Fruit fly (Drosophila melanogaster): ENCODE results near the gene CG43844.

Gene CG43844

dm6 chr3R:21864992-21865391, 24.3 kb upstream of the CG43844 start, which contains the start of gene lsn (continued):
- no peak for TF ChIP-seq CG15479 (GFP tag; optimal IDR thresholded peaks at IDR 0.05)
- no peak for TF ChIP-seq zfh1 (GFP tag; IDR thresholded peaks at IDR 0.05)
- TF ChIP-seq Pdp1 (GFP tag; optimal IDR thresholded peaks at IDR 0.05) = peak in 1 of 2 experiments; percentile 16
- TF ChIP-seq phol (tag; optimal IDR thresholded peaks at IDR 0.05) = no peak
- TF ChIP-seq slbo (GFP tag; IDR thresholded peaks at IDR 0.05) = no peak
- TF ChIP-seq chn (GFP tag; optimal IDR thresholded peaks at IDR 0.05) = no peak
- no peak for TF ChIP-seq CG31441 (GFP tag; IDR thresholded peaks at IDR 0.05)
- peak; percentile 9 for TF ChIP-seq CG3407 (GFP tag; optimal IDR thresholded peaks at IDR 0.05)
- TF ChIP-seq Ets97D (GFP tag; optimal IDR thresholded peaks at IDR 0.05) = no peak
- TF ChIP-seq Spps (tag; optimal IDR thresholded peaks at IDR 0.05) = no peak
- TF ChIP-seq CG32772 (GFP tag; IDR thresholded peaks at IDR 0.05) = no peak
- 0 out of 2 replicates have a peak, but pooled peaks have one; percentile 20 for TF ChIP-seq sna (GFP tag; IDR thresholded peaks at IDR 0.05; ENCODE audit: partially characterized antibody)
- TF ChIP-seq caup (GFP tag; optimal IDR thresholded peaks at IDR 0.05; ENCODE audit: severe bottlenecking) = peak; percentile 51
- no peak for TF ChIP-seq Doc3 (GFP tag; IDR thresholded peaks at IDR 0.05; ENCODE audit: partially characterized antibody)
- TF ChIP-seq Sox100B (GFP tag; optimal IDR thresholded peaks at IDR 0.05) = no peak
- no peak for TF ChIP-seq Poxn (GFP tag; IDR thresholded peaks at IDR 0.05)
- TF ChIP-seq Xrp1 (GFP tag; IDR thresholded peaks at IDR 0.05) = no peak
- no peak for TF ChIP-seq CG11695 (GFP tag; IDR thresholded peaks at IDR 0.05)
- no peak for TF ChIP-seq Neu2 (GFP tag; optimal IDR thresholded peaks at IDR 0.05; ENCODE audit: borderline replicate concordance)
- TF ChIP-seq sug (tag; optimal IDR thresholded peaks at IDR 0.05) = peak; percentile 30
- TF ChIP-seq CG11085 (GFP tag; IDR thresholded peaks at IDR 0.05) = no peak
- no peak for TF ChIP-seq CG9215 (GFP tag; IDR thresholded peaks at IDR 0.05)
- no peak for TF ChIP-seq CG18476 (GFP tag; optimal IDR thresholded peaks at IDR 0.05)
- TF ChIP-seq bowl (GFP tag; IDR thresholded peaks at IDR 0.05) = no peak
- TF ChIP-seq cas (GFP tag; IDR thresholded peaks at IDR 0.05) = no peak
- no peak for TF ChIP-seq sisA (GFP tag; IDR thresholded peaks at IDR 0.05)
- TF ChIP-seq Bdp1 (GFP tag; optimal IDR thresholded peaks at IDR 0.05) = no peak
- TF ChIP-seq CG11456 (GFP tag; IDR thresholded peaks at IDR 0.05) = no peak
- peak; percentile 85 for TF ChIP-seq Dp (GFP tag; optimal IDR thresholded peaks at IDR 0.05)
- no peak for TF ChIP-seq Adf1 (GFP tag; IDR thresholded peaks at IDR 0.05)
- no peak for TF ChIP-seq Six4 (GFP tag; optimal IDR thresholded peaks at IDR 0.05)
- TF ChIP-seq row (GFP tag; IDR thresholded peaks at IDR 0.05) = no peak
- no peak for TF ChIP-seq slp2 (GFP tag; optimal IDR thresholded peaks at IDR 0.05)
- TF ChIP-seq CG4730 (GFP tag; IDR thresholded peaks at IDR 0.05) = no peak
- no peak for TF ChIP-seq Mad (GFP tag; optimal IDR thresholded peaks at IDR 0.05)
- no peak for TF ChIP-seq Bgb (GFP tag; IDR thresholded peaks at IDR 0.05; ENCODE audit: partially characterized antibody)
- no peak for TF ChIP-seq btn (GFP tag; optimal IDR thresholded peaks at IDR 0.05)
- TF ChIP-seq CG12942 (GFP tag; optimal IDR thresholded peaks at IDR 0.05) = no peak
- no peak for TF ChIP-seq CG31365 (tag; optimal IDR thresholded peaks at IDR 0.05)
- TF ChIP-seq Max (GFP tag; optimal IDR thresholded peaks at IDR 0.05) = no peak
- no peak for TF ChIP-seq TFAM (GFP tag; optimal IDR thresholded peaks at IDR 0.05)
- no peak for TF ChIP-seq zen (tag; optimal IDR thresholded peaks at IDR 0.05)
- no peak for TF ChIP-seq ttk (GFP tag; IDR thresholded peaks at IDR 0.05)
- TF ChIP-seq CTCF (GFP tag; optimal IDR thresholded peaks at IDR 0.05) = no peak
- peak; percentile 42 for TF ChIP-seq pzg (GFP tag; optimal IDR thresholded peaks at IDR 0.05)
- no peak for TF ChIP-seq Hsf (GFP tag; optimal IDR thresholded peaks at IDR 0.05)
- TF ChIP-seq ind (GFP tag; optimal IDR thresholded peaks at IDR 0.05) = no peak
- TF ChIP-seq grn (GFP tag; optimal IDR thresholded peaks at IDR 0.05) = peak; percentile 23
- TF ChIP-seq YL-1 (GFP tag; optimal IDR thresholded peaks at IDR 0.05) = peak; percentile 1
- TF ChIP-seq bbx (GFP tag; IDR thresholded peaks at IDR 0.05; ENCODE audit: partially characterized antibody) = no peak
- TF ChIP-seq CG15696 (tag; optimal IDR thresholded peaks at IDR 0.05) = no peak
- no peak for TF ChIP-seq CG1602 (GFP tag; optimal IDR thresholded peaks at IDR 0.05)
- TF ChIP-seq CG17802 (tag; optimal IDR thresholded peaks at IDR 0.05) = no peak

Data from whole organism, embryonic.